Worm (Caenorhabditis elegans): Measurements from ENCODE around the gene T27A8.2.

T27A8.2 gene

ce11 chrX:16040207-16040716 is 18.5 kb downstream of the T27A8.2 start, which contains the start of gene B0395.3 (continued):
- TF ChIP-seq crh-2 (tag; optimal IDR thresholded peaks at IDR 0.05) (peak; percentile 22), ama-1 (optimal IDR thresholded peaks at IDR 0.05) (no peak), nhr-129 (tag; optimal IDR thresholded peaks at IDR 0.05) (peak; percentile 66), nhr-25 (tag; optimal IDR thresholded peaks at IDR 0.05) (peak; percentile 49)

ce11 chrX:16039173-16039572 is 19.6 kb downstream of the T27A8.2 start:
- no peak for TF ChIP-seq elt-3 (tag; optimal IDR thresholded peaks at IDR 0.05)
- TF ChIP-seq fos-1 (tag; optimal IDR thresholded peaks at IDR 0.05): peak; percentile 5

ce11 chrX:16030506-16030905 is 28.2 kb downstream of the T27A8.2 start, which contains the start of gene mboa-1:
mboa-1 (plus strand) TSS chrX:16030806.
- no peak for TF ChIP-seq nhr-10 (tag; optimal IDR thresholded peaks at IDR 0.05)
- TF ChIP-seq lin-13 (GFP tag; optimal IDR thresholded peaks at IDR 0.05): no peak
- no peak for TF ChIP-seq mdl-1 (tag; optimal IDR thresholded peaks at IDR 0.05)
- TF ChIP-seq lin-39 (tag; optimal IDR thresholded peaks at IDR 0.05): no peak
- TF ChIP-seq lin-11 (tag; optimal IDR thresholded peaks at IDR 0.05): no peak
- TF ChIP-seq elt-3 (tag; optimal IDR thresholded peaks at IDR 0.05): no peak
- TF ChIP-seq alr-1 (tag; optimal IDR thresholded peaks at IDR 0.05): no peak
- no peak for TF ChIP-seq ama-1 (optimal IDR thresholded peaks at IDR 0.05)
- TF ChIP-seq ceh-16 (tag; optimal IDR thresholded peaks at IDR 0.05): no peak
- no peak for TF ChIP-seq crh-2 (tag; optimal IDR thresholded peaks at IDR 0.05)
- TF ChIP-seq nhr-12 (tag; optimal IDR thresholded peaks at IDR 0.05): no peak
- TF ChIP-seq mab-5 (tag; optimal IDR thresholded peaks at IDR 0.05): no peak
- TF ChIP-seq ztf-1 (GFP tag; conservative IDR thresholded peaks at IDR 0.05): no peak
- TF ChIP-seq peb-1 (tag; optimal IDR thresholded peaks at IDR 0.05): no peak
- TF ChIP-seq nhr-129 (tag; optimal IDR thresholded peaks at IDR 0.05): no peak
- no peak for TF ChIP-seq sem-4 (tag; optimal IDR thresholded peaks at IDR 0.05)
- TF ChIP-seq zag-1 (tag; optimal IDR thresholded peaks at IDR 0.05): no peak
- TF ChIP-seq C34F6.9 (tag; optimal IDR thresholded peaks at IDR 0.05): no peak
- TF ChIP-seq elt-1 (tag; optimal IDR thresholded peaks at IDR 0.05): no peak
- no peak for TF ChIP-seq ztf-4 (tag; optimal IDR thresholded peaks at IDR 0.05)

- TF ChIP-seq lin-13 (GFP tag; optimal IDR thresholded peaks at IDR 0.05) (no peak), zag-1 (tag; optimal IDR thresholded peaks at IDR 0.05) (no peak), unc-39 (tag; optimal IDR thresholded peaks at IDR 0.05) (no peak), ceh-16 (tag; optimal IDR thresholded peaks at IDR 0.05) (no peak), crh-2 (tag; optimal IDR thresholded peaks at IDR 0.05) (no peak), egl-27 (tag; optimal IDR thresholded peaks at IDR 0.05) (no peak), fos-1 (tag; optimal IDR thresholded peaks at IDR 0.05) (no peak), peb-1 (tag; optimal IDR thresholded peaks at IDR 0.05) (no peak), nhr-21 (tag; optimal IDR thresholded peaks at IDR 0.05) (no peak), ZK546.5 (tag; optimal IDR thresholded peaks at IDR 0.05) (no peak), C34F6.9 (tag; optimal IDR thresholded peaks at IDR 0.05) (no peak), blmp-1 (tag; optimal IDR thresholded peaks at IDR 0.05; ENCODE audit: insufficient read depth) (no peak), nhr-237 (tag; optimal IDR thresholded peaks at IDR 0.05) (no peak), nhr-23 (tag; optimal IDR thresholded peaks at IDR 0.05) (no peak), lin-39 (tag; optimal IDR thresholded peaks at IDR 0.05) (no peak)
Observed at ce11 chrX:16028980-16029379, 29.8 kb downstream of the T27A8.2 start.

ce11 chrX:16024558-16024957 is 34.2 kb downstream of the T27A8.2 start:
- TF ChIP-seq lin-39 (tag; optimal IDR thresholded peaks at IDR 0.05) (no peak), ZK546.5 (tag; optimal IDR thresholded peaks at IDR 0.05) (no peak), ztf-11 (tag; optimal IDR thresholded peaks at IDR 0.05) (no peak), nhr-11 (tag; optimal IDR thresholded peaks at IDR 0.05) (no peak), crh-2 (tag; optimal IDR thresholded peaks at IDR 0.05) (peak; percentile 81), elt-3 (tag; optimal IDR thresholded peaks at IDR 0.05) (no peak), nhr-23 (tag; optimal IDR thresholded peaks at IDR 0.05) (no peak), ztf-1 (GFP tag; conservative IDR thresholded peaks at IDR 0.05) (no peak), snpc-4 (tag; optimal IDR thresholded peaks at IDR 0.05) (peak; percentile 89), nhr-77 (tag; optimal IDR thresholded peaks at IDR 0.05) (no peak), blmp-1 (tag; optimal IDR thresholded peaks at IDR 0.05; ENCODE audit: insufficient read depth) (peak; percentile 23), F13H6.1 (tag; optimal IDR thresholded peaks at IDR 0.05) (peak; percentile 91), ceh-82 (tag; optimal IDR thresholded peaks at IDR 0.05) (peak; percentile 43), sem-4 (tag; optimal IDR thresholded peaks at IDR 0.05) (peak; percentile 79), nhr-25 (tag; optimal IDR thresholded peaks at IDR 0.05) (no peak), lin-11 (tag; optimal IDR thresholded peaks at IDR 0.05) (peak; percentile 75), ztf-4 (tag; optimal IDR thresholded peaks at IDR 0.05) (no peak), lin-13 (GFP tag; optimal IDR thresholded peaks at IDR 0.05) (peak; percentile 60), nhr-129 (tag; optimal IDR thresholded peaks at IDR 0.05) (peak; percentile 75), mbf-1 (tag; optimal IDR thresholded peaks at IDR 0.05) (no peak), zag-1 (tag; optimal IDR thresholded peaks at IDR 0.05) (peak; percentile 84), fos-1 (tag; optimal IDR thresholded peaks at IDR 0.05) (peak; percentile 79), nhr-12 (tag; optimal IDR thresholded peaks at IDR 0.05) (no peak), ama-1 (optimal IDR thresholded peaks at IDR 0.05) (no peak), gmeb-1 (tag; optimal IDR thresholded peaks at IDR 0.05) (no peak), alr-1 (tag; optimal IDR thresholded peaks at IDR 0.05) (no peak), Y55F3AM.14 (GFP tag; optimal IDR thresholded peaks at IDR 0.05) (peak; percentile 52), nhr-21 (tag; optimal IDR thresholded peaks at IDR 0.05) (peak; percentile 75), skn-1 (tag; optimal IDR thresholded peaks at IDR 0.05) (peak; percentile 1), elt-1 (tag; optimal IDR thresholded peaks at IDR 0.05) (no peak), unc-62 (GFP tag; optimal IDR thresholded peaks at IDR 0.05) (no peak), mab-5 (tag; optimal IDR thresholded peaks at IDR 0.05) (no peak), lsy-2 (tag; optimal IDR thresholded peaks at IDR 0.05) (peak in 1 of 2 experiments; percentile 78), nhr-10 (tag; optimal IDR thresholded peaks at IDR 0.05) (no peak), unc-39 (tag; optimal IDR thresholded peaks at IDR 0.05) (no peak)
